Fruit fly (Drosophila melanogaster) whole organism, embryonic: ENCODE results near the gene CG10137.
A peak's percentile ranks its signal among the peaks of the same experiment; 100 is the strongest.

Experiments
- CG13287 ChIP-seq: fragments of 200-800 bp; sonication (Bioruptor generic); IDR thresholded peaks from 2 replicates; pipeline ENCODE4 v1.3.6; 2022; ENCODE audit warnings: missing biosample characterization, missing genetic modification characterization; ENCODE audit not compliant: partially characterized antibody
- CG18262 ChIP-seq: fragments of 200-800 bp; optimal IDR thresholded peaks from 3 replicates; lab custom pipeline; 2019; ENCODE audit warnings: missing biosample characterization, mild to moderate bottlenecking, missing genetic modification characterization, moderate library complexity
- CG8478 ChIP-seq: fragments of >200 bp; optimal IDR thresholded peaks from 2 replicates; lab custom pipeline; 2018
- bab2 ChIP-seq: fragments of 200-800 bp; sonication (Bioruptor generic); optimal IDR thresholded peaks from 2 replicates; lab custom pipeline; 2016; ENCODE audit warnings: missing biosample characterization, missing genetic modification characterization
- crp ChIP-seq, 2 experiments: fragments of 200-800 bp; sonication (Bioruptor generic); optimal IDR thresholded peaks; 2 replicates in 1 of 2; 3 replicates in 1 of 2; lab custom pipeline; 2017; ENCODE audit warnings: missing biosample characterization in 2 of 2, missing genetic modification characterization in 2 of 2, mild to moderate bottlenecking in 1 of 2, moderate library complexity in 1 of 2
- ems ChIP-seq: fragments of 200-800 bp; sonication (Bioruptor generic); optimal IDR thresholded peaks from 3 replicates; lab custom pipeline; 2016; ENCODE audit warnings: missing biosample characterization, missing genetic modification characterization
- sug ChIP-seq: fragments of 200-800 bp; optimal IDR thresholded peaks from 2 replicates; lab custom pipeline; 2019; ENCODE audit warnings: missing biosample characterization, mild to moderate bottlenecking, missing genetic modification characterization, moderate library complexity

- TF ChIP-seq bab2 (GFP tag; lab: Kevin White, UChicago), result peak; percentile 12
- no peak for TF ChIP-seq crp (GFP tag; optimal IDR thresholded peaks at IDR 0.05; lab: Kevin White, UChicago)
- peak; percentile 77 for TF ChIP-seq CG18262
- TF ChIP-seq CG13287 (GFP tag; lab: Robert Waterston, UW), result no peak; the same call in 1 of the 2 replicates
- peak; percentile 45 for TF ChIP-seq sug (tag; lab: Kevin White, UChicago)
- no peak for TF ChIP-seq CG8478 (lab: Kevin White, UChicago)
- peak; percentile 59 for TF ChIP-seq ems (GFP tag; lab: Kevin White, UChicago)
Observed at dm6 chr2L:19572496-19573317, 46.2 kb downstream of the CG10137 start.
